Worm (Caenorhabditis elegans) whole organism, early embryonic: ENCODE data around the gene faah-1.

ENCODE experiments used
- B0310.2 ChIP-seq: sonication (generic microtip); optimal IDR thresholded peaks from 2 replicates; lab custom pipeline; 2016; ENCODE audit warnings: mild to moderate bottlenecking, missing genetic modification characterization, missing compliant biosample characterization
- aly-1 ChIP-seq: sonication (generic microtip); optimal IDR thresholded peaks from 2 replicates; lab custom pipeline; 2016; ENCODE audit warnings: missing genetic modification characterization, missing compliant biosample characterization
- ama-1 ChIP-seq: fragments of 150-350 bp; optimal IDR thresholded peaks from 2 replicates; lab custom pipeline; 2014
- ets-7 ChIP-seq: sonication (generic microtip); optimal IDR thresholded peaks from 2 replicates; lab custom pipeline; 2016; ENCODE audit warnings: missing genotype, missing genetic modification characterization, missing compliant biosample characterization
- flt-1 ChIP-seq: fragments of 200-800 bp; sonication (Bioruptor generic); IDR thresholded peaks from 2 replicates; pipeline ENCODE4 v1.3.6; 2022; ENCODE audit warnings: missing genetic modification characterization, missing compliant biosample characterization
- hmg-4 ChIP-seq: fragments of 200-800 bp; sonication (Bioruptor generic); optimal IDR thresholded peaks from 2 replicates; lab custom pipeline; 2018; ENCODE audit warnings: mild to moderate bottlenecking, missing genetic modification characterization, missing compliant biosample characterization
- pes-1 ChIP-seq: fragments of 200-800 bp; sonication (Bioruptor generic); IDR thresholded peaks from 2 replicates; pipeline ENCODE4 v1.3.6; 2022; ENCODE audit warnings: missing genetic modification reagents, missing genetic modification characterization, missing compliant biosample characterization
- sea-1 ChIP-seq: fragments of 200-800 bp; sonication (Bioruptor generic); conservative IDR thresholded peaks from 2 replicates; pipeline ENCODE4 v1.3.6; 2022; ENCODE audit warnings: missing genetic modification characterization, missing compliant biosample characterization
- tbx-37 ChIP-seq: fragments of 200-800 bp; sonication (Bioruptor generic); conservative IDR thresholded peaks from 2 replicates; pipeline ENCODE4 v1.3.6; 2022; ENCODE audit warnings: missing genetic modification reagents, missing genetic modification characterization, missing compliant biosample characterization

- TF ChIP-seq ama-1 (no peak), aly-1 (no peak), pes-1 (GFP tag; lab: Robert Waterston, UW) (no peak), sea-1 (GFP tag; lab: Robert Waterston, UW) (no peak), hmg-4 (GFP tag; lab: Kevin White, UChicago) (no peak), flt-1 (GFP tag; lab: Robert Waterston, UW) (no peak), tbx-37 (no peak), B0310.2 (tag; lab: Kevin White, UChicago) (no peak), ets-7 (tag; lab: Kevin White, UChicago) (no peak)
Measured at ce11 chrIV:8152145-8152544, 7.0 kb upstream of the faah-1 start, which contains the start of gene faah-2.
